Worm (Caenorhabditis elegans): ENCODE measurements around the gene pqn-31.

Gene pqn-31

DNA sequence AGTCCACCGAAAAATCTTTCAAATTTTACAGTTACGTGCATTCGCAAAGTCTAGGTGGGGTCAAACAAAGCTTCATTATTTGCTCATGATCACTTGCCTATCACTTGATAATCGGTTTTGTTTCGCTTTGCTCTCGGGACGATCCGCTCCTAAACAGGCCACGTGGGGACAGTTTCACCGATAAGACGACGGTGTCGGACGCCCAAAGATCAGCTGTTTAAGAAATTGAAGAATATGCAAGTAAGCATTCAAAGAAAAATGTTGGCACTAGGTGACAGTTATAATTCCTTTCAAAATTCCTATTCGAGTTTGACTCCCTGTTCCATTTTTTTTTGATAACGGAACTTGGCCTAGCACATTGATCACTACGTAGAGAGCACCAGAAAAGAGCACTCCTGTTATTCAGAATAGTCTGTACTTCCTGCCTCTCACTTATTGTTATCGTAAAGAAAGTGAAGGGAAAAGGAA lies 29.4 kb upstream of the pqn-31 start (continued):
- TF ChIP-seq nfya-2 (GFP tag; IDR thresholded peaks at IDR 0.05) (no peak), lin-35 (GFP tag; optimal IDR thresholded peaks at IDR 0.05) (no peak), let-607 (tag; optimal IDR thresholded peaks at IDR 0.05) (peak; percentile 53 to 74), attf-6 (GFP tag; IDR thresholded peaks at IDR 0.05) (no peak), sptf-2 (GFP tag; optimal IDR thresholded peaks at IDR 0.05) (no peak), madf-6 (GFP tag; IDR thresholded peaks at IDR 0.05) (no peak), akir-1 (GFP tag; optimal IDR thresholded peaks at IDR 0.05) (no peak), lsl-1 (GFP tag; optimal IDR thresholded peaks at IDR 0.05) (no peak), egl-44 (GFP tag; IDR thresholded peaks at IDR 0.05) (peak; percentile 79), F52B5.7 (tag; optimal IDR thresholded peaks at IDR 0.05) (no peak), dpl-1 (GFP tag; optimal IDR thresholded peaks at IDR 0.05) (no peak), ceh-79 (tag; optimal IDR thresholded peaks at IDR 0.05) (no peak), B0035.1 (tag; optimal IDR thresholded peaks at IDR 0.05) (no peak), snpc-1.1 (tag; optimal IDR thresholded peaks at IDR 0.05; ENCODE audit: insufficient read depth) (no peak), ztf-28 (GFP tag; IDR thresholded peaks at IDR 0.05) (no peak), K12H6.12 (tag; optimal IDR thresholded peaks at IDR 0.05) (no peak), snpc-4 (GFP tag; optimal IDR thresholded peaks at IDR 0.05) (no peak), snpc-4 (tag; optimal IDR thresholded peaks at IDR 0.05) (peak in 2 of 4 experiments; percentile 24 to 37), ceh-40 (GFP tag; IDR thresholded peaks at IDR 0.05) (no peak)

DNA sequence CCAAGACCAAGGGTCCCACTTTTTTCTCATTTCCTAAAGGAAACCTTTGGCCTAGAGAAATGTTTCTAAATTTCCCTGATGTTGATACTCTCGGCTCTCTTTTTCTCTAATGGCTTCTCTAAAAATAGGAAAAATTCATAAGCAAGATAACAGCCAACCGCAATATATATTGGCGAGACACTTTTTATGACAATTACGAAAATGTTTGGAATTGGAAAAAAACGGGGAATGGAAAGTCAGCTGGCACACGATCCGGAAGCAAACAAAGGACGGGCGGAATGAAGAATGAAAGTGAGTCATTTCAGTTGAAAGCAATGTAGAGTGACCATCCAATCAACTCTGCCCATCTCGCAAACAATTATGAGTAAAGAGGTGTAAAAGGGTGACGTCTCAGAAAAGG lies 28.0 kb upstream of the pqn-31 start:
- TF ChIP-seq nhr-80 (tag; optimal IDR thresholded peaks at IDR 0.05) (peak; percentile 62), ZK185.1 (tag; optimal IDR thresholded peaks at IDR 0.05; ENCODE audit: poor library complexity, severe bottlenecking) (peak; percentile 17), tlf-1 (GFP tag; optimal IDR thresholded peaks at IDR 0.05) (no peak), madf-3 (GFP tag; IDR thresholded peaks at IDR 0.05) (no peak), cebp-1 (GFP tag; IDR thresholded peaks at IDR 0.05) (no peak), cebp-1 (tag; optimal IDR thresholded peaks at IDR 0.05) (peak; percentile 13)

DNA sequence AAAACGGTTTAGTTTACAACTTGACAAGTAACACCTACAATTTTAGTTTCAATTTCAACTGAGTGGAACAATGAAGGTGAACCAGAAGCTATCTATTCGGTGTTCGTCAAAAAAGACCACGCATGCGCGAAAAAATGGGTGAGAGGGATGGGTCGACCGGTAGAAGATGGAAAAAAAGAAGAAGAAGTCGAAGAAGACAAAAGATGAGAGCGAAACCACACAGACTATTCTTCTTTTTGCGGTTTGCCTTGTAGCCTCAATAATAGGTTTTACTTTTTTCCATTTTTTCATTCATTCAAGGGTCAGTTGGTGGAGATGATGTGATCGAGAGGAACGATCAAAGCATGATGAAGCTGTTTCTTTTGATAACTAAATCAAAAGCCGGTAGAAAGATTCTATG lies 27.0 kb upstream of the pqn-31 start:
- TF ChIP-seq nhr-27 (tag; optimal IDR thresholded peaks at IDR 0.05) (no peak), F33H1.4 (GFP tag; IDR thresholded peaks at IDR 0.05) (no peak), sptf-2 (GFP tag; optimal IDR thresholded peaks at IDR 0.05) (no peak), Y67H2A.10 (GFP tag; conservative IDR thresholded peaks at IDR 0.05) (no peak), bed-2 (GFP tag; IDR thresholded peaks at IDR 0.05) (no peak), dpl-1 (GFP tag; optimal IDR thresholded peaks at IDR 0.05) (no peak), madf-8 (GFP tag; conservative IDR thresholded peaks at IDR 0.05) (no peak), sea-2 (GFP tag; IDR thresholded peaks at IDR 0.05) (no peak), fkh-3 (tag; optimal IDR thresholded peaks at IDR 0.05) (no peak), F10E7.11 (tag; optimal IDR thresholded peaks at IDR 0.05) (no peak), zfh-2 (GFP tag; conservative IDR thresholded peaks at IDR 0.05) (no peak), Y95B8A.8 (GFP tag; IDR thresholded peaks at IDR 0.05) (no peak), gei-17 (GFP tag; optimal IDR thresholded peaks at IDR 0.05) (no peak)

DNA sequence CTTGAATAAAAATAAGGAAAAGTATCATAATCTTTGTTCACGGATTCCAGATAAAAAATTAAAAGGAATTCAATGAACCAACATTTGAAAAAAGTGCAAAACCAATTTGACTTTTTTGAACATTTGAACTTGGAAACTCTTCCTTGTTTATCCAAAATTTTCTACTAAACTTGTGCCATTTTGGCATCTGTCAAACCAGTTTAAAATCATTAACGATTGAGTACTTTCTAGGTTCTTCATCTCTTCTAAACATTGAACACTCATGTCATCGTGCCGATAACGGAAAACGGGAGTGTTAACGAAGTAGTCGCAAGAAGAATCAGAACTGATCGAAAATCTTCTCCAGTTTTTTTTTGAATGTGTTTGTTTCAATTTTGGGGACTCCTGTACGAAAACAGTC lies 25.1 kb upstream of the pqn-31 start:
- TF ChIP-seq atf-7 (tag; optimal IDR thresholded peaks at IDR 0.05) (no peak), chd-7 (tag; optimal IDR thresholded peaks at IDR 0.05) (no peak), lag-1 (GFP tag; IDR thresholded peaks at IDR 0.05) (no peak), F55B11.4 (tag; optimal IDR thresholded peaks at IDR 0.05; ENCODE audit: borderline replicate concordance, insufficient read depth) (no peak), lsy-27 (tag; optimal IDR thresholded peaks at IDR 0.05; ENCODE audit: borderline replicate concordance, insufficient read depth) (no peak), aptf-3 (GFP tag; IDR thresholded peaks at IDR 0.05) (no peak), hlh-26 (GFP tag; conservative IDR thresholded peaks at IDR 0.05) (no peak), C17E4.6 (GFP tag; IDR thresholded peaks at IDR 0.05) (no peak), Y79H2A.3 (GFP tag; conservative IDR thresholded peaks at IDR 0.05) (no peak), F37B4.10 (GFP tag; IDR thresholded peaks at IDR 0.05) (no peak)
